Fruit fly (Drosophila melanogaster): Measurements from ENCODE around the gene fzo.

Gene fzo

DNA sequence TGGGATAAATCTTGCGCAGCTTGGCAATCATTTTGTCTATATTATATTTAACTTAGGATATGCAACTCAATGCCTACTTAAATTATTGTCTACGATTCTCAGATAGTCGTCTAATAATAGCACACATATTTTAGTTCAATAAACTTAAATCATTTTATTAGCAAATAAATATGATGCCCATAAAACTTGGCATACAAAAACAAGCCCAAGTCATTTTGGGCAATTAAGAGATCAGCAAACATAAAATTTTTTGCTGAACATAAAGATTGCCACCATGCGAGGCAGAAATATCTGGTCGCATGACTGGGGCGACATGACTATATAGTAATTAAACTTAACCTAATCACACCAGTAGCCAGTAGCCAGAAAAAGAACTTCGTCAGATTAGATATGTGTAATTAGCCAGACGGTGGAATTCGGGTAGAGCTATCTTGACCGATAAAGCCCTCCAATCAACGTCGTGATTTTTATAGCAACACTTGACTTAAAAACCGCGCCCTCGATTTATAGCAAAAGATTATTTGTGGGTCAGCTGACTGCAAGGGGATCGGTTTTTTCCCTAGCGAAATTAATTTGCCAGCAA lies 42.5 kb downstream of the fzo start, which contains the start of gene CG13829:
Gene CG13829 (minus strand): TSS at position 51 of the 583 bp plus-strand sequence.
- TF ChIP-seq CG8478 (optimal IDR thresholded peaks at IDR 0.05) (no peak), CTCF (optimal IDR thresholded peaks at IDR 0.05) (no peak)

DNA sequence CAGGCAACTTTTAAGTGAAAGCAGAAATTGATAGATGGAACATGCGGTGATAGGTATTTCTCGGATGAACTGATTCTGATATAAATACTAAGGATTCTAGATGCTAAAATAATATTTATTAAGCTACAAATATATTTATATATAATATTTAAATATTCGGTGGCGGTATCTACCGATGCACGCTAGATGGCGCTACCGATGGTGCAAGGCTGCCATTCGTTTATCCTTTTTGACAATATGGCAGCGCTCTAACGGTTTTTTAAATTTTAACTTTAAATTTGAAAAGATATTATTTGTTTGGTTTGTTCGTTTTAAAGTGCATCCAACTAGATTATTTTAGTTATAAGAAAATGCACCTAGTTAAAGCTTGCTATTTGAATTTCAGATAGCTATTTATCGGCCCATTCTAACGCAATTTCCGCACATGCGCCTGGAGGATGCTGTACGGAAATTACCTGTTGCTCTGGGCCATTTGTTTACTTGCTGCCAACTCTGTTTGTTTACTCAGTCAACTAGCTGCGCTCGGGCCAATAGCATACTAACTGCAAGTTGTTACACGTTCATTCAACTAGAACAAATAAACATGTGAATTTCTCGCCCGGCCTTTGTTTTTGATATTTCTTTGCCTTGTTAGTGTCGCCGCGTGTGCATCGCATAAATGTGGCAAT lies 44.4 kb downstream of the fzo start, which contains the start of gene VhaAC39-2:
Gene VhaAC39-2 (minus strand): TSS at position 28 of the 668 bp plus-strand sequence.
- TF ChIP-seq CG8478 (optimal IDR thresholded peaks at IDR 0.05) (no peak), CTCF (optimal IDR thresholded peaks at IDR 0.05) (peak in 1 of 2 experiments; percentile 85)

DNA sequence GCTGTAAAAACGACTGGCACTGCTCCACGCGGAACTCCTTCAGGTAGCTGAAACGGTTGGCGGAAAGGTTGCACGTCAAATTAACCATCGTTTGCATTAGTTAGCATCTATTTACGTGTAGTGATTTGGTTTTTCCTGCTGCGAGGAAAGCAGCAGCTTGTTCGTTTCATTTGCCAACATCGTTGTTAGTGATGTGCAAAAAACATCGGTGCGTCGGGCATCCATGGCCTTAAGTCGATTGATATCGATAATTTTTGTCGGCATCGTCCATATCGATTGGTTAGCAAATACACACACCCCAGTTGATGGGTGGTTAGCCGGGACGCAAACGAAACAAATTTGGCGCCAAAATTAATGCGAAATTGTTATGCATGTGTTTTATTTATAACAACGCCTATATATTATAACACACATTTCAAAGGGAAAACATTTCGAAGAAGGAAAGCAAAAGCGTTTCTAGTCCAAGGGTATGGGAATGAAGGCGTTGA lies 46.1 kb downstream of the fzo start, which contains the start of gene unk:
Gene unk (minus strand): TSS at position 199 of the 488 bp plus-strand sequence.
- TF ChIP-seq CTCF (optimal IDR thresholded peaks at IDR 0.05): peak; percentile 78 to 81
- TF ChIP-seq CG8478 (optimal IDR thresholded peaks at IDR 0.05): no peak

DNA sequence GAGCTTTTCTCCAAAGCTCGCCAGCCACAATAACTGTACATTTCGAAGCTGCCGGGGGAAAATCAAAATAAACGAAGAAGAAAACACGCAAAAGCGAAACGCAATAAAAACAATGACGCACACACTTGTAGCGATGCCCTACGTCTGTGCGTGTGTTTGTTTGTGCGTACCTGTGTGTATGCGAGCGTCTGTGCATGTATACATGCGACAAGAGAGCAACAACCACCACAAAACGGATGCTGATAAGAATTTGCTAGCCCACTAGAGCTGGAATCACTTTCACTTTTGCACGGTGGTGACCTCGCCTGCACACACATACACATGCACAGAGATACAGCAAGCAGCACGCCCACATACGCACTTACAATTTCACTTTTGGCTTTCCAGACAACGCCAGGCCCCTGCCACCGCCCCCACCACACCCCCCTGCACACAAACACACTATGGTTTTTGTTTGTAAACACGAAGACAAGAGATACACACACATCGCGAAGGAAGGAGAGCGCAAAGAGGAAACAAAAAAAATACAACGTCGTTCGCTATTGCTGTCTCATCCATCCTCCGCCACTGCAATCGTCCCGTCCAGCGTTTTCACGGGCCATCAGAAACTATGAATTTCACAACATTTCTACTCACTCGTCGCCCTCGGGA lies 46.8 kb downstream of the fzo start:
- TF ChIP-seq CTCF (optimal IDR thresholded peaks at IDR 0.05): no peak

DNA sequence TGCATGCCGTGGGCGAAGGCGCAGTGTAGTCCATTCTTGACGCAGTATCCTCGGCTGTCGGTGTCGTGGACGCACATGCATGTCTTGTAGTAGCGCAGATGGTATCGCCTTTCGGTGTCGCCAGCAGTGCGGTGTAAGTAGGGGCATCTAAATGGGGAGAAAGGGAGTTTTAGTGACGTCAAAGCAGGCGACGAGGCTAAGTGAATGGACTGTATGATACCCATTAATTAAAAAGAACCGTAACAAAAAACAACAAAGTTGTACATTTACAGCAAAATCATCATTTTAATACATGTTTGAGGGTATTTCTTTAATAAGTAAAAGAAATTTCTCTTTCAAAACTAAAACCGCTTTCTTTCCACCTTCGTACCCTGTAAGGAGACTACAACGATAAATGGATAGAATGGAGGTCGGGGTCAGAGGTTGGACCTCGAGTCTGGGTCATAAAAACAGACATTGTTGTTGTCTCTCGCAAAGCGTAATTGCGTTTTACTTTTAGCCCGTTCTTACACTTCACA lies 47.4 kb downstream of the fzo start:
- TF ChIP-seq CTCF (optimal IDR thresholded peaks at IDR 0.05): no peak
- TF ChIP-seq CG8478 (optimal IDR thresholded peaks at IDR 0.05): no peak

Measured in S2 (cell line).